Fruit fly (Drosophila melanogaster) whole organism, prepupa: ENCODE measurements around the gene CG9992.

ENCODE experiments used
- Blimp-1 ChIP-seq: fragments of 200-800 bp; sonication (Bioruptor generic); optimal IDR thresholded peaks from 3 replicates; lab custom pipeline; 2017; ENCODE audit warnings: missing biosample characterization, missing genetic modification characterization, mild to moderate bottlenecking, moderate library complexity, missing genetic modification reagents
- CG10631 ChIP-seq: fragments of 200-800 bp; sonication (Bioruptor generic); optimal IDR thresholded peaks from 2 replicates; lab custom pipeline; 2016; ENCODE audit warnings: missing biosample characterization, missing genetic modification characterization
- CG10669 ChIP-seq: fragments of 200-800 bp; sonication (Bioruptor generic); optimal IDR thresholded peaks from 3 replicates; lab custom pipeline; 2018; ENCODE audit warnings: missing biosample characterization, mild to moderate bottlenecking, missing genetic modification characterization, moderate library complexity
- CG11294 ChIP-seq: fragments of 200-800 bp; sonication (Bioruptor generic); IDR thresholded peaks from 2 replicates; pipeline ENCODE4 v1.3.6; 2022; ENCODE audit warnings: missing biosample characterization, missing genetic modification characterization
- CG11762 ChIP-seq: fragments of 200-800 bp; sonication (Bioruptor generic); optimal IDR thresholded peaks from 3 replicates; lab custom pipeline; 2016; ENCODE audit warnings: missing biosample characterization, missing genetic modification characterization; ENCODE audit not compliant: insufficient read depth
- CG11902 ChIP-seq: fragments of 200-800 bp; sonication (Bioruptor generic); optimal IDR thresholded peaks from 3 replicates; lab custom pipeline; 2016; ENCODE audit warnings: missing biosample characterization, missing genetic modification characterization
- CG15336 ChIP-seq: fragments of 200-800 bp; sonication (Bioruptor generic); IDR thresholded peaks from 2 replicates; pipeline ENCODE4 v1.3.6; 2022; ENCODE audit warnings: missing biosample characterization, missing genetic modification characterization
- CG16779 ChIP-seq: fragments of 200-800 bp; sonication (Bioruptor generic); optimal IDR thresholded peaks from 3 replicates; lab custom pipeline; 2017; ENCODE audit warnings: missing biosample characterization, mild to moderate bottlenecking, missing genetic modification characterization
- CG32006 ChIP-seq: fragments of 200-800 bp; sonication (Bioruptor generic); optimal IDR thresholded peaks from 3 replicates; lab custom pipeline; 2017; ENCODE audit warnings: missing biosample characterization, mild to moderate bottlenecking, missing genetic modification characterization
- CG3919 ChIP-seq: fragments of 200-800 bp; sonication (Bioruptor generic); optimal IDR thresholded peaks from 3 replicates; lab custom pipeline; 2016; ENCODE audit warnings: missing biosample characterization, missing genetic modification characterization
- CG6163 ChIP-seq: fragments of 200-800 bp; sonication (Bioruptor generic); IDR thresholded peaks from 3 replicates; pipeline ENCODE4 v1.3.6; 2022; ENCODE audit warnings: missing biosample characterization, missing genetic modification characterization
- CG6276 ChIP-seq: fragments of 200-800 bp; sonication (Bioruptor generic); optimal IDR thresholded peaks from 2 replicates; lab custom pipeline; 2017; ENCODE audit warnings: missing biosample characterization, mild to moderate bottlenecking, missing genetic modification characterization
- CG6792 ChIP-seq: fragments of 200-800 bp; sonication (Bioruptor generic); optimal IDR thresholded peaks from 3 replicates; lab custom pipeline; 2016; ENCODE audit warnings: missing biosample characterization, missing genetic modification characterization
- CG6808 ChIP-seq: fragments of 200-800 bp; sonication (Bioruptor generic); optimal IDR thresholded peaks from 3 replicates; lab custom pipeline; 2017; ENCODE audit warnings: missing biosample characterization, missing genetic modification characterization, mild to moderate bottlenecking, moderate library complexity, missing genetic modification reagents
- CG7368 ChIP-seq: fragments of 200-800 bp; sonication (Bioruptor generic); optimal IDR thresholded peaks from 3 replicates; lab custom pipeline; 2016; ENCODE audit warnings: missing biosample characterization, missing genetic modification characterization
- CG8319 ChIP-seq: fragments of 200-800 bp; sonication (Bioruptor generic); optimal IDR thresholded peaks from 3 replicates; lab custom pipeline; 2016; ENCODE audit warnings: missing biosample characterization, missing genetic modification characterization
- CG8632 ChIP-seq: fragments of 200-800 bp; sonication (Bioruptor generic); optimal IDR thresholded peaks from 3 replicates; lab custom pipeline; 2016; ENCODE audit warnings: missing biosample characterization, missing genetic modification characterization
- CG9139 ChIP-seq: fragments of 200-800 bp; sonication (Bioruptor generic); optimal IDR thresholded peaks from 3 replicates; lab custom pipeline; 2017; ENCODE audit warnings: missing biosample characterization, mild to moderate bottlenecking, missing genetic modification characterization
- Eip75B ChIP-seq: fragments of 200-800 bp; sonication (Bioruptor generic); optimal IDR thresholded peaks from 3 replicates; lab custom pipeline; 2016; ENCODE audit warnings: missing biosample characterization, missing genetic modification characterization
- Eip78C ChIP-seq: fragments of 200-800 bp; sonication (Bioruptor generic); peaks from one replicate; lab custom pipeline; 2016; ENCODE audit warnings: missing biosample characterization, missing genetic modification characterization
- Eip93F ChIP-seq: fragments of 200-800 bp; sonication (Bioruptor generic); optimal IDR thresholded peaks from 2 replicates; lab custom pipeline; 2016; ENCODE audit warnings: missing biosample characterization, mild to moderate bottlenecking, missing genetic modification characterization
- Ets21C ChIP-seq: fragments of 200-800 bp; sonication (Bioruptor generic); optimal IDR thresholded peaks from 3 replicates; lab custom pipeline; 2016; ENCODE audit warnings: missing biosample characterization, missing genetic modification characterization
- Ets96B ChIP-seq: fragments of 200-800 bp; optimal IDR thresholded peaks from 2 replicates; lab custom pipeline; 2019; ENCODE audit warnings: missing biosample characterization, mild to moderate bottlenecking, missing genetic modification characterization, moderate library complexity
- Hr38 ChIP-seq: sonication (Bioruptor generic); optimal IDR thresholded peaks from 2 replicates; lab custom pipeline; 2016; ENCODE audit warnings: missing biosample characterization, missing genetic modification characterization
- Hr39 ChIP-seq: fragments of 200-800 bp; sonication (Bioruptor generic); optimal IDR thresholded peaks from 2 replicates; lab custom pipeline; 2016; ENCODE audit warnings: missing biosample characterization, missing genetic modification characterization
- Lpt ChIP-seq: fragments of 200-800 bp; sonication (Bioruptor generic); optimal IDR thresholded peaks from 3 replicates; lab custom pipeline; 2016; ENCODE audit warnings: missing biosample characterization, missing genetic modification characterization
- Met ChIP-seq: fragments of 200-800 bp; sonication (Bioruptor generic); optimal IDR thresholded peaks from 3 replicates; lab custom pipeline; 2016; ENCODE audit warnings: missing biosample characterization, missing genetic modification characterization
- OdsH ChIP-seq: fragments of 200-800 bp; sonication (Bioruptor generic); optimal IDR thresholded peaks from 3 replicates; lab custom pipeline; 2016; ENCODE audit warnings: missing biosample characterization, missing genetic modification characterization
- Smox ChIP-seq: fragments of 200-800 bp; sonication (Bioruptor generic); optimal IDR thresholded peaks from 3 replicates; lab custom pipeline; 2016; ENCODE audit warnings: missing biosample characterization, missing genetic modification characterization
- Sox102F ChIP-seq: fragments of 200-800 bp; sonication (Bioruptor generic); optimal IDR thresholded peaks from 2 replicates; lab custom pipeline; 2016; ENCODE audit warnings: missing biosample characterization, mild to moderate bottlenecking, missing genetic modification characterization
- Sox14 ChIP-seq: fragments of 200-800 bp; sonication (Bioruptor generic); optimal IDR thresholded peaks from 3 replicates; lab custom pipeline; 2016; ENCODE audit warnings: missing biosample characterization, missing genetic modification characterization
- Sox15 ChIP-seq: fragments of 200-800 bp; sonication (Bioruptor generic); optimal IDR thresholded peaks from 3 replicates; lab custom pipeline; 2016; ENCODE audit warnings: missing biosample characterization, missing genetic modification characterization
- achi ChIP-seq: fragments of 200-800 bp; sonication (Bioruptor generic); optimal IDR thresholded peaks from 3 replicates; lab custom pipeline; 2016; ENCODE audit warnings: missing biosample characterization, missing genetic modification characterization
- acj6 ChIP-seq: fragments of 200-800 bp; sonication (Bioruptor generic); optimal IDR thresholded peaks from 3 replicates; lab custom pipeline; 2016; ENCODE audit warnings: missing biosample characterization, missing genetic modification characterization
- cyc ChIP-seq: fragments of 200-800 bp; sonication (Bioruptor generic); optimal IDR thresholded peaks from 3 replicates; lab custom pipeline; 2016; ENCODE audit warnings: missing biosample characterization, missing genetic modification characterization
- eg ChIP-seq: fragments of 200-800 bp; sonication (Bioruptor generic); IDR thresholded peaks from 3 replicates; pipeline ENCODE4 v1.3.6; 2022; ENCODE audit warnings: missing biosample characterization, missing genetic modification characterization
- esn ChIP-seq: fragments of 200-800 bp; sonication (Bioruptor generic); optimal IDR thresholded peaks from 2 replicates; lab custom pipeline; 2016; ENCODE audit warnings: missing biosample characterization, mild to moderate bottlenecking, missing genetic modification characterization, moderate library complexity
- fd85E ChIP-seq: fragments of 200-800 bp; sonication (Bioruptor generic); optimal IDR thresholded peaks from 3 replicates; lab custom pipeline; 2016; ENCODE audit warnings: missing biosample characterization, missing genetic modification characterization
- fkh ChIP-seq: fragments of 200-800 bp; sonication (Bioruptor generic); optimal IDR thresholded peaks from 3 replicates; lab custom pipeline; 2017; ENCODE audit warnings: missing biosample characterization, mild to moderate bottlenecking, missing genetic modification characterization, moderate library complexity
- lz ChIP-seq: fragments of 200-800 bp; sonication (Bioruptor generic); optimal IDR thresholded peaks from 3 replicates; lab custom pipeline; 2016; ENCODE audit warnings: missing biosample characterization, missing genetic modification characterization
- net ChIP-seq: fragments of 200-800 bp; sonication (Bioruptor generic); optimal IDR thresholded peaks from 3 replicates; lab custom pipeline; 2016; ENCODE audit warnings: missing biosample characterization, missing genetic modification characterization
- pdm3 ChIP-seq: fragments of 200-800 bp; sonication (Bioruptor generic); optimal IDR thresholded peaks from 3 replicates; lab custom pipeline; 2016; ENCODE audit warnings: missing biosample characterization, missing genetic modification characterization
- salr ChIP-seq, 2 experiments: fragments of 200-800 bp; sonication (Bioruptor generic); optimal IDR thresholded peaks; 3 replicates each; lab custom pipeline; 2016 to 2018; ENCODE audit warnings: missing biosample characterization in 2 of 2, missing genetic modification characterization in 2 of 2, mild to moderate bottlenecking in 1 of 2
- ss ChIP-seq, 2 experiments: fragments of 200-800 bp; sonication (Bioruptor generic); optimal IDR thresholded peaks; 2 replicates in 1 of 2; 3 replicates in 1 of 2; lab custom pipeline; 2017 to 2018; ENCODE audit warnings: mild to moderate bottlenecking in 2 of 2, missing biosample characterization in 2 of 2, missing genetic modification characterization in 2 of 2, moderate library complexity in 1 of 2
- svp ChIP-seq: fragments of 200-800 bp; sonication (Bioruptor generic); peaks from one replicate; lab custom pipeline; 2016; ENCODE audit warnings: missing biosample characterization, missing genetic modification characterization
- topi ChIP-seq: fragments of 200-800 bp; sonication (Bioruptor generic); optimal IDR thresholded peaks from 3 replicates; lab custom pipeline; 2016; ENCODE audit warnings: missing biosample characterization, missing genetic modification characterization

The CG9992 gene

DNA sequence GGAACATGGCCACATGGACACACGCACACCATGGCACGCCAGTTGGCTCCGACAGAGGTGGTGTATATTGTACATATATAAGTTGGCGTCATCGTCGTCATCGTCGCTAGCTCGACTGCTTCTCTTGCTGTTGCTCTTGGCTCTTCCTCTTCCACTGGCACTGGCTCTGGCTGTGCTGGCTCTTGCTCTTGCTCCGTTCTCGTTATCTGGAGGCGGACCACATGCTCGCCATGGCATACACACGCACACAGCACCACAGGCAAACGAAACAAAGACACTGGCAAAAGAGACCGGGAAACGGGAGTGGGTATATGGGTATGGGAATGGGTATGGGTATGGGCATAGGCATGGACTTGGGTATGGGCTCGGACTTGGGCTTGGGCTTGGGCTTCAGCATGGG lies 40.4 kb upstream of the CG9992 start:
- TF ChIP-seq CG16779 (tag; lab: Kevin White, UChicago) (peak; percentile 20), CG11294 (GFP tag; lab: Robert Waterston, UW) (no peak), Hr38 (GFP tag; lab: Kevin White, UChicago) (no peak), CG6163 (GFP tag; lab: Robert Waterston, UW) (peak; percentile 45; the same call in 1 of the 3 replicates), CG15336 (GFP tag; lab: Robert Waterston, UW) (peak; percentile 22; the same call in 1 of the 2 replicates), CG11902 (GFP tag; lab: Kevin White, UChicago) (no peak), Lpt (GFP tag; lab: Kevin White, UChicago) (peak; percentile 9), Eip78C (GFP tag; lab: Kevin White, UChicago) (peak; percentile 64), Sox14 (GFP tag; lab: Kevin White, UChicago) (peak; percentile 62), CG9139 (GFP tag; lab: Kevin White, UChicago) (peak; percentile 4), svp (peak; percentile 67), Eip75B (GFP tag; lab: Kevin White, UChicago) (no peak), ss (GFP tag; optimal IDR thresholded peaks at IDR 0.05; lab: Kevin White, UChicago) (peak; percentile 49 to 57)

dm6 chrX:16424296-16424695 lies 39.6 kb upstream of the CG9992 start:
- TF ChIP-seq cyc (GFP tag; lab: Kevin White, UChicago) (no peak), Ets21C (GFP tag; lab: Kevin White, UChicago) (no peak), svp (peak; percentile 81), salr (GFP tag; optimal IDR thresholded peaks at IDR 0.05; lab: Kevin White, UChicago) (no peak), CG11762 (GFP tag; lab: Kevin White, UChicago) (no peak), pdm3 (GFP tag; lab: Kevin White, UChicago) (no peak)

DNA sequence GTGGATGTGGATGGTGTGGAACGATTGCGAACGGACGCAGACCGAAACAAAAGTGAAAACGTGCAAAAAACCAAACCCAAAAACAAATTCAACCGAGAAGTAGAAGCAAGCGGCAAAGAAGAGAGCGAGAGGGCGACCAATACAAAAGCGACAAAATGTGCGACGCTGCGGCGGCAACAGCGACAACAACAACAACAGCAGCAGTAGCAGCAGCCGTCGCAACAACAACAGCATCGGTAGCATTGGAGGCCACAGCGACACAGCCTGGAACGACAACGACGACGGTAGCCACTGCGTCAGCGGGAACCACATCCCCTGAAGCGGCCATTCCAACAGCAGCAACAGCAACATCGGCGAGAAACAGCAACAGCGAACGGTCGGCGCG lies 38.4 kb upstream of the CG9992 start:
- TF ChIP-seq CG8319 (GFP tag; lab: Kevin White, UChicago) = no peak
- TF ChIP-seq CG6792 (GFP tag; lab: Kevin White, UChicago) = no peak
- peak; percentile 55; the same call in 2 of the 3 replicates for TF ChIP-seq CG6163 (GFP tag; lab: Robert Waterston, UW)
- TF ChIP-seq CG32006 = no peak
- no peak for TF ChIP-seq CG6808 (GFP tag; lab: Kevin White, UChicago)
- no peak for TF ChIP-seq Ets21C (GFP tag; lab: Kevin White, UChicago)
- peak; percentile 70 for TF ChIP-seq svp
- no peak for TF ChIP-seq Hr39
- peak; percentile 21; the same call in 1 of the 3 replicates for TF ChIP-seq eg
- no peak for TF ChIP-seq Sox15
- TF ChIP-seq Eip93F (GFP tag; lab: Kevin White, UChicago) = peak; percentile 15
- no peak for TF ChIP-seq esn (GFP tag; lab: Kevin White, UChicago)
- TF ChIP-seq Blimp-1 (GFP tag; lab: Kevin White, UChicago) = peak; percentile 38
- TF ChIP-seq Smox = no peak
- TF ChIP-seq salr (GFP tag; optimal IDR thresholded peaks at IDR 0.05; lab: Kevin White, UChicago) = no peak
- TF ChIP-seq CG10669 (GFP tag; lab: Kevin White, UChicago) = no peak
- no peak for TF ChIP-seq acj6 (GFP tag; lab: Kevin White, UChicago)
- TF ChIP-seq cyc (GFP tag; lab: Kevin White, UChicago) = no peak
- no peak for TF ChIP-seq fd85E (GFP tag; lab: Kevin White, UChicago)
- no peak for TF ChIP-seq Ets96B (tag; lab: Kevin White, UChicago)
- TF ChIP-seq CG7368 (GFP tag; lab: Kevin White, UChicago) = no peak
- no peak for TF ChIP-seq pdm3 (GFP tag; lab: Kevin White, UChicago)
- no peak for TF ChIP-seq CG10631 (GFP tag; lab: Kevin White, UChicago)
- TF ChIP-seq OdsH (GFP tag; lab: Kevin White, UChicago) = no peak
- TF ChIP-seq topi (GFP tag; lab: Kevin White, UChicago) = no peak
- TF ChIP-seq CG8632 = no peak
- no peak for TF ChIP-seq lz (GFP tag; lab: Kevin White, UChicago)
- no peak for TF ChIP-seq CG3919 (GFP tag; lab: Kevin White, UChicago)
- TF ChIP-seq Met (GFP tag; lab: Kevin White, UChicago) = no peak
- TF ChIP-seq CG11294 (GFP tag; lab: Robert Waterston, UW) = peak; percentile 16; the same call in 1 of the 2 replicates
- TF ChIP-seq ss (GFP tag; optimal IDR thresholded peaks at IDR 0.05; lab: Kevin White, UChicago) = no peak
- TF ChIP-seq net (GFP tag; lab: Kevin White, UChicago) = no peak
- no peak for TF ChIP-seq Eip75B (GFP tag; lab: Kevin White, UChicago)
- no peak for TF ChIP-seq Sox102F
- TF ChIP-seq CG11762 (GFP tag; lab: Kevin White, UChicago) = no peak
- TF ChIP-seq fkh (GFP tag; lab: Kevin White, UChicago) = no peak
- peak; percentile 53 for TF ChIP-seq CG15336 (GFP tag; lab: Robert Waterston, UW)
- TF ChIP-seq CG6276 (GFP tag; lab: Kevin White, UChicago) = peak; percentile 14
- no peak for TF ChIP-seq achi (GFP tag; lab: Kevin White, UChicago)
